Worm (Caenorhabditis elegans) whole organism, L1 larva: ENCODE results near the gene ZK742.6.

Source experiments
- dpl-1 ChIP-seq, 3 experiments: fragments of 150-350 bp in 2 of 3; sonication (generic microtip) in 1 of 3; optimal IDR thresholded peaks; 2 replicates each; lab custom pipeline; 2014 to 2017; ENCODE audit warnings: missing biosample characterization in 3 of 3, missing genetic modification characterization in 3 of 3, missing genetic modification reagents in 3 of 3
- lin-13 ChIP-seq: fragments of 150-350 bp; optimal IDR thresholded peaks from 2 replicates; lab custom pipeline; 2014; ENCODE audit warnings: missing biosample characterization, missing genetic modification reagents, missing genetic modification characterization
- lsy-2 ChIP-seq, 2 experiments: fragments of 150-350 bp; optimal IDR thresholded peaks; 2 replicates each; lab custom pipeline; 2014; ENCODE audit warnings: missing biosample characterization in 2 of 2, missing genetic modification characterization in 2 of 2

- TF ChIP-seq dpl-1 (GFP tag; optimal IDR thresholded peaks at IDR 0.05; lab: Kevin White, UChicago) (no peak), lin-13 (GFP tag; lab: Kevin White, UChicago) (no peak), lsy-2 (tag; optimal IDR thresholded peaks at IDR 0.05; lab: Kevin White, UChicago) (no peak)
Observed at ce11 chrV:7863020-7863523, 48.3 kb upstream of the ZK742.6 start, which contains the start of gene C37C3.10.
